Worm (Caenorhabditis elegans): ENCODE data around the gene T11B7.2.

ce11 chrIV:8886228-8886627, 41.9 kb upstream of the T11B7.2 start, which contains the start of gene C09G9.5:
- no peak for TF ChIP-seq lin-39 (tag; optimal IDR thresholded peaks at IDR 0.05)
- no peak for TF ChIP-seq egl-27 (tag; optimal IDR thresholded peaks at IDR 0.05)
- TF ChIP-seq nhr-6 (tag; optimal IDR thresholded peaks at IDR 0.05) = no peak
- no peak for TF ChIP-seq pqm-1 (tag; optimal IDR thresholded peaks at IDR 0.05)
- no peak for TF ChIP-seq fos-1 (tag; optimal IDR thresholded peaks at IDR 0.05)
- TF ChIP-seq nhr-102 (tag; optimal IDR thresholded peaks at IDR 0.05) = no peak

All from whole organism, L4 larva.